Worm (Caenorhabditis elegans): ENCODE data around the gene cest-5.1.

Gene cest-5.1

DNA sequence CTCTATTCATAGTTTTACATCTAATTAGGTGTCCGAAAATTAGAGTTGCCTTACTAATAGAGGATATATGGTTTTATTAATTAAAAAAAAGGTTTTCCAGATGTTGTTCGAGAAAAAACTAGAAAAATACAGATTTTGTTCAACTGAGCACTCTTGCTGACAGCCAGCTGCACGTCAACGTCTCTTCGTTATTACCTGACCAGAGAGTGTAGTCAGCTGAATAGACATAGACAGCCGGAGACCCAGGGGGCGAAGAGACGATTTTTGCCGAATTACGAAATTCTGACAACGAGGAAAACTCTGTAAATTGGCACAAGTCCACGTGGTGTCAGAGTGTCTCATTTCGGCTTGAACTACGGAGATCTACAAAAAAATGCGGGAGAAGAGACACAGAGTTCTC lies 12.9 kb downstream of the cest-5.1 start:
- TF ChIP-seq hlh-8 (tag; optimal IDR thresholded peaks at IDR 0.05) (no peak), nhr-11 (tag; optimal IDR thresholded peaks at IDR 0.05) (no peak), che-1 (tag; optimal IDR thresholded peaks at IDR 0.05) (no peak), unc-42 (tag; optimal IDR thresholded peaks at IDR 0.05) (no peak), ceh-24 (tag; optimal IDR thresholded peaks at IDR 0.05) (no peak), ets-4 (tag; optimal IDR thresholded peaks at IDR 0.05) (no peak), zip-5 (tag; optimal IDR thresholded peaks at IDR 0.05) (no peak), sox-4 (tag; optimal IDR thresholded peaks at IDR 0.05) (no peak), K09A11.1 (tag; optimal IDR thresholded peaks at IDR 0.05; ENCODE audit: insufficient read depth) (no peak), C08G9.2 (tag; optimal IDR thresholded peaks at IDR 0.05) (no peak), ceh-14 (tag; optimal IDR thresholded peaks at IDR 0.05) (no peak), dmd-4 (tag; optimal IDR thresholded peaks at IDR 0.05; ENCODE audit: borderline replicate concordance) (no peak), ztf-16 (tag; optimal IDR thresholded peaks at IDR 0.05) (no peak), ceh-19 (GFP tag; optimal IDR thresholded peaks at IDR 0.05) (no peak), madf-2 (tag; optimal IDR thresholded peaks at IDR 0.05) (no peak), ceh-48 (tag; optimal IDR thresholded peaks at IDR 0.05) (no peak), hlh-6 (tag; optimal IDR thresholded peaks at IDR 0.05) (no peak)

ce11 chrIV:6613296-6613695 lies 18.3 kb downstream of the cest-5.1 start, which contains the start of gene drh-1:
drh-1 (minus strand) TSS chrIV:6613353.
- TF ChIP-seq ceh-18 (tag; optimal IDR thresholded peaks at IDR 0.05): no peak
- TF ChIP-seq ttx-3 (tag; optimal IDR thresholded peaks at IDR 0.05): no peak
- TF ChIP-seq K02D7.2 (tag; optimal IDR thresholded peaks at IDR 0.05): no peak
- no peak for TF ChIP-seq pha-4 (tag; optimal IDR thresholded peaks at IDR 0.05)
- TF ChIP-seq che-1 (tag; optimal IDR thresholded peaks at IDR 0.05): no peak
- TF ChIP-seq hlh-15 (tag; optimal IDR thresholded peaks at IDR 0.05): no peak
- no peak for TF ChIP-seq pqm-1 (tag; optimal IDR thresholded peaks at IDR 0.05)
- TF ChIP-seq ceh-9 (tag; optimal IDR thresholded peaks at IDR 0.05): no peak
- no peak for TF ChIP-seq zip-5 (tag; optimal IDR thresholded peaks at IDR 0.05)
- no peak for TF ChIP-seq ceh-48 (tag; optimal IDR thresholded peaks at IDR 0.05)

- TF ChIP-seq tbx-7 (tag; optimal IDR thresholded peaks at IDR 0.05) (no peak), gmeb-2 (tag; optimal IDR thresholded peaks at IDR 0.05) (no peak), fkh-6 (tag; optimal IDR thresholded peaks at IDR 0.05) (no peak), ama-1 (optimal IDR thresholded peaks at IDR 0.05) (no peak), nhr-11 (tag; optimal IDR thresholded peaks at IDR 0.05) (no peak), ref-2 (tag; optimal IDR thresholded peaks at IDR 0.05) (no peak), ceh-14 (tag; optimal IDR thresholded peaks at IDR 0.05) (no peak), ahr-1 (tag; optimal IDR thresholded peaks at IDR 0.05) (no peak), ceh-9 (tag; optimal IDR thresholded peaks at IDR 0.05) (no peak), npax-4 (tag; optimal IDR thresholded peaks at IDR 0.05) (no peak), pat-9 (tag; optimal IDR thresholded peaks at IDR 0.05) (no peak), ceh-19 (GFP tag; optimal IDR thresholded peaks at IDR 0.05) (no peak), C38D4.7 (GFP tag; optimal IDR thresholded peaks at IDR 0.05) (no peak), unc-86 (tag; optimal IDR thresholded peaks at IDR 0.05) (no peak)
Measured at ce11 chrIV:6607059-6607458, 24.5 kb downstream of the cest-5.1 start.

- no peak for TF ChIP-seq K09A11.1 (tag; optimal IDR thresholded peaks at IDR 0.05; ENCODE audit: insufficient read depth)
- no peak for TF ChIP-seq ztf-16 (tag; optimal IDR thresholded peaks at IDR 0.05)
- no peak for TF ChIP-seq unc-42 (tag; optimal IDR thresholded peaks at IDR 0.05)
- TF ChIP-seq hlh-8 (tag; optimal IDR thresholded peaks at IDR 0.05): no peak
- no peak for TF ChIP-seq pax-1 (tag; optimal IDR thresholded peaks at IDR 0.05)
- TF ChIP-seq ceh-34 (tag; optimal IDR thresholded peaks at IDR 0.05): no peak
- no peak for TF ChIP-seq tbx-7 (tag; optimal IDR thresholded peaks at IDR 0.05)
- TF ChIP-seq sox-2 (GFP tag; IDR thresholded peaks at IDR 0.05): no peak
- no peak for TF ChIP-seq ceh-30 (tag; optimal IDR thresholded peaks at IDR 0.05)
- TF ChIP-seq ceh-14 (tag; optimal IDR thresholded peaks at IDR 0.05): no peak
- TF ChIP-seq ceh-19 (GFP tag; optimal IDR thresholded peaks at IDR 0.05): no peak
- no peak for TF ChIP-seq syd-9 (tag; optimal IDR thresholded peaks at IDR 0.05)
- TF ChIP-seq ceh-24 (tag; optimal IDR thresholded peaks at IDR 0.05): no peak
- no peak for TF ChIP-seq pat-9 (tag; optimal IDR thresholded peaks at IDR 0.05)
- no peak for TF ChIP-seq fkh-10 (GFP tag; optimal IDR thresholded peaks at IDR 0.05)
- no peak for TF ChIP-seq pha-2 (tag; optimal IDR thresholded peaks at IDR 0.05)
- TF ChIP-seq pqm-1 (tag; optimal IDR thresholded peaks at IDR 0.05): no peak
- no peak for TF ChIP-seq ceh-2 (tag; optimal IDR thresholded peaks at IDR 0.05)
- no peak for TF ChIP-seq ceh-48 (tag; optimal IDR thresholded peaks at IDR 0.05)
Measured at ce11 chrIV:6606587-6606986, 25.0 kb downstream of the cest-5.1 start.
